Worm (Caenorhabditis elegans) whole organism, L3 larva: ENCODE measurements around the gene K01A6.8.
A peak's percentile ranks its signal among the peaks of the same experiment; 100 is the strongest.

Experiments
- R02D3.7 ChIP-seq: fragments of 150-350 bp; optimal IDR thresholded peaks from 2 replicates; lab custom pipeline; 2014; ENCODE audit warnings: missing biosample characterization, missing genetic modification characterization
- ZK546.5 ChIP-seq: sonication (generic microtip); optimal IDR thresholded peaks from 2 replicates; lab custom pipeline; 2017; ENCODE audit warnings: missing biosample characterization, missing genetic modification characterization
- aly-2 ChIP-seq: fragments of 150-350 bp; optimal IDR thresholded peaks from 2 replicates; lab custom pipeline; 2014; ENCODE audit warnings: missing biosample characterization, missing genetic modification characterization
- ama-1 ChIP-seq: fragments of 150-350 bp; optimal IDR thresholded peaks from 2 replicates; lab custom pipeline; 2018
- ceh-16 ChIP-seq: sonication (generic microtip); optimal IDR thresholded peaks from 2 replicates; lab custom pipeline; 2017; ENCODE audit warnings: missing biosample characterization, missing genetic modification characterization
- ceh-28 ChIP-seq: fragments of 150-350 bp; optimal IDR thresholded peaks from 2 replicates; lab custom pipeline; 2014; ENCODE audit warnings: missing biosample characterization, missing genetic modification reagents, missing genetic modification characterization
- daf-12 ChIP-seq: fragments of 150-350 bp; optimal IDR thresholded peaks from 2 replicates; lab custom pipeline; 2014; ENCODE audit warnings: missing biosample characterization, missing genetic modification reagents, missing genetic modification characterization
- egl-27 ChIP-seq: sonication (generic microtip); optimal IDR thresholded peaks from 4 replicates; lab custom pipeline; 2017; ENCODE audit warnings: missing biosample characterization, missing genetic modification reagents, missing genetic modification characterization
- egl-5 ChIP-seq: fragments of 150-350 bp; optimal IDR thresholded peaks from 2 replicates; lab custom pipeline; 2017; ENCODE audit warnings: missing biosample characterization, missing genetic modification reagents, missing genetic modification characterization, inconsistent platforms
- elt-1 ChIP-seq: fragments of 150-350 bp; optimal IDR thresholded peaks from 2 replicates; lab custom pipeline; 2014; ENCODE audit warnings: missing biosample characterization, missing genetic modification characterization
- elt-2 ChIP-seq: sonication (generic microtip); optimal IDR thresholded peaks from 2 replicates; lab custom pipeline; 2016; ENCODE audit warnings: missing genetic modification reagents, mild to moderate bottlenecking, missing genetic modification characterization, missing compliant biosample characterization
- elt-3 ChIP-seq, 3 experiments: fragments of 150-350 bp in 1 of 3; sonication (generic microtip) in 2 of 3; optimal IDR thresholded peaks; 2 replicates in 2 of 3; 4 replicates in 1 of 3; lab custom pipeline; 2014 to 2017; ENCODE audit warnings: missing biosample characterization in 3 of 3, missing genetic modification characterization in 3 of 3
- eor-1 ChIP-seq, 2 experiments: fragments of 150-350 bp; optimal IDR thresholded peaks; 2 replicates each; lab custom pipeline; 2014 to 2018; ENCODE audit warnings: missing biosample characterization in 2 of 2, missing genetic modification characterization in 2 of 2
- fkh-10 ChIP-seq: sonication (generic microtip); optimal IDR thresholded peaks from 2 replicates; lab custom pipeline; 2017; ENCODE audit warnings: missing biosample characterization, missing genetic modification reagents, missing genetic modification characterization
- hmg-11 ChIP-seq: sonication (generic microtip); optimal IDR thresholded peaks from 2 replicates; lab custom pipeline; 2016; ENCODE audit warnings: missing genetic modification characterization, missing compliant biosample characterization
- jun-1 ChIP-seq: fragments of 150-350 bp; optimal IDR thresholded peaks from 2 replicates; lab custom pipeline; 2014; ENCODE audit warnings: missing biosample characterization, missing genetic modification reagents, missing genetic modification characterization
- lin-15B ChIP-seq: fragments of 150-350 bp; optimal IDR thresholded peaks from 2 replicates; lab custom pipeline; 2014; ENCODE audit warnings: missing biosample characterization, missing genetic modification characterization
- lsy-12 ChIP-seq: sonication (generic microtip); optimal IDR thresholded peaks from 2 replicates; lab custom pipeline; 2016; ENCODE audit warnings: mild to moderate bottlenecking, missing genetic modification characterization, missing compliant biosample characterization
- mdl-1 ChIP-seq: fragments of 150-350 bp; optimal IDR thresholded peaks from 2 replicates; lab custom pipeline; 2014; ENCODE audit warnings: missing biosample characterization, missing genetic modification characterization
- nfya-1 ChIP-seq: sonication (generic microtip); optimal IDR thresholded peaks from 2 replicates; lab custom pipeline; 2017; ENCODE audit warnings: missing genetic modification characterization, mild to moderate bottlenecking, missing compliant biosample characterization, antibody characterized with exemption, moderate library complexity; ENCODE audit not compliant: insufficient read depth
- nhr-25 ChIP-seq: sonication (generic microtip); optimal IDR thresholded peaks from 2 replicates; lab custom pipeline; 2017; ENCODE audit warnings: missing biosample characterization, missing genetic modification characterization
- nhr-28 ChIP-seq: fragments of 150-350 bp; optimal IDR thresholded peaks from 2 replicates; lab custom pipeline; 2014; ENCODE audit warnings: missing biosample characterization, missing genetic modification characterization
- nhr-43 ChIP-seq: sonication (generic microtip); optimal IDR thresholded peaks from 2 replicates; lab custom pipeline; 2016; ENCODE audit warnings: mild to moderate bottlenecking, missing genetic modification characterization, missing compliant biosample characterization; ENCODE audit not compliant: poor library complexity, severe bottlenecking
- nhr-67 ChIP-seq: fragments of 150-350 bp; optimal IDR thresholded peaks from 2 replicates; lab custom pipeline; 2014; ENCODE audit warnings: missing biosample characterization, missing genetic modification characterization
- nhr-76 ChIP-seq: fragments of 150-350 bp; sonication (generic microtip); optimal IDR thresholded peaks from 5 replicates; lab custom pipeline; 2014; ENCODE audit warnings: missing biosample characterization, missing genetic modification characterization
- pqm-1 ChIP-seq: fragments of 150-350 bp; optimal IDR thresholded peaks from 2 replicates; lab custom pipeline; 2017; ENCODE audit warnings: missing biosample characterization, missing genetic modification characterization, inconsistent platforms
- skn-1 ChIP-seq: fragments of 150-350 bp; optimal IDR thresholded peaks from 2 replicates; lab custom pipeline; 2014; ENCODE audit warnings: missing biosample characterization, missing genetic modification characterization
- unc-39 ChIP-seq: sonication (generic microtip); optimal IDR thresholded peaks from 4 replicates; lab custom pipeline; 2017; ENCODE audit warnings: missing biosample characterization, missing genetic modification characterization
- zag-1 ChIP-seq: fragments of 150-350 bp; optimal IDR thresholded peaks from 2 replicates; lab custom pipeline; 2014; ENCODE audit warnings: missing biosample characterization, missing genetic modification characterization
- ztf-11 ChIP-seq: fragments of 150-350 bp; optimal IDR thresholded peaks from 2 replicates; lab custom pipeline; 2014; ENCODE audit warnings: missing biosample characterization, missing genetic modification characterization

Gene K01A6.8

DNA sequence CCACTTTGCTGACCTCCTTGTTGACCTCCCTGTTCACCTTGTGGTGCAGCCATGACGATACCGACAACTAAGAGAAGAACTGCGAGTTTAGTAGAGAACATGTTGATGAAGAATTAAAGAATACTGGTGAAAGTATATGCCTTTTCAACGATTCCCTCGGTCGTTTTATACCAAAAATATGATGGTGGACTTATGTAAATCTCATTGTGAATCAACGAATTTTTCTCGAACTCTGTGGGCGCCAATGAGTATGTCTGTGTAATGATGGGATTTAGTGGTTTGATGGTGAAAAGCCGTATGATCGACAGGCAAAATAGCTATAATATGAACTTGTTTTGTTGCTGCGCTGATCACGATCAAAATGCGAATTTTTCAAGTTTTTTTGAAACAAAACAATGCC, at the start of gene K01A6.8:
Gene K01A6.8, minus strand, starts transcription at position 101 of the 400 bp plus-strand sequence.
- TF ChIP-seq nhr-43 (no peak), elt-3 (tag; optimal IDR thresholded peaks at IDR 0.05; lab: Kevin White, UChicago) (no peak), elt-1 (tag; lab: Kevin White, UChicago) (no peak)
- TF ChIP-seq, all 47 proteins: peak for 0

DNA sequence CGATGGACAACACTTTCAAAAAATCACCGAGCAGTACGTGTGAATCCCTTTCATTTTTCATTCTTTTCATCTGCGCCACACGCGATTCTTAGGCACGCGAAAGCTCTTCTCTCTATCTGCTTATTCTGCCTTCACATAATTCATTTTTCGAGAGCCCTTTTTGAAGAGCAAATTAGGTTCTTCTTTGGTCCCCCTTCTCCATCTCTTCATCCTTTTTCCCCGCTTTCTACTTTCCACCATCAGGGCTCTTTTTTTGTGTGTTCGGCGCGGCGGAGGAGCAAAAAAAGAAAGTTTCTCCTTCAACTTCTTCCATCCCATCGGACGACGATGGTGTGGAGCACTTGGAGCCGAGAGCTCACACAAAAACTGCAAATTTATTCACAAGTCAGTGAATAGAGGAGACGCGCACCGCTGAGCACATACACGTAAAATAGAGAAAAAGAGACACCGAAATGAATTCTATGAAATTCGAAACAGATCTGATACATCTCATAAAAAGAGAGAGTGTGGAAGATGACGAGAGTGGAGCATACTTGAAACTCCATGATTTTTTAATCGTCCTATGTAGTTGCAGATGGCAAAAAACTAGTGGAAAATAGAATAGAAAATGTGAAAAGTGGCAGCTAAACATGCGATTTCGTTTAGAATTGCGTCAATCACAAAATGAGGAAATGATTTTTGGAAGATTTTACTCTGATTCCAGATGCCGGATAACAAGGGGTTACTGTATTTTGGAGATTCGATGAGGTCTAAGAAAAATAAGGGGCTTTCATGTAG, 48.1 kb upstream of the K01A6.8 start:
- TF ChIP-seq skn-1 (tag; lab: Kevin White, UChicago) (no peak), fkh-10 (peak; percentile 63), mdl-1 (no peak), elt-1 (tag; lab: Kevin White, UChicago) (no peak), egl-27 (tag; lab: Kevin White, UChicago) (no peak), eor-1 (tag; optimal IDR thresholded peaks at IDR 0.05; lab: Kevin White, UChicago) (no peak), elt-3 (tag; optimal IDR thresholded peaks at IDR 0.05; lab: Kevin White, UChicago) (no peak), nfya-1 (peak; percentile 2), nhr-43 (no peak), zag-1 (tag; lab: Kevin White, UChicago) (no peak), nhr-76 (tag; lab: Kevin White, UChicago) (no peak), hmg-11 (no peak), ceh-16 (tag; lab: Kevin White, UChicago) (no peak), pqm-1 (tag; lab: Kevin White, UChicago) (no peak), nhr-25 (tag; lab: Kevin White, UChicago) (no peak)

DNA sequence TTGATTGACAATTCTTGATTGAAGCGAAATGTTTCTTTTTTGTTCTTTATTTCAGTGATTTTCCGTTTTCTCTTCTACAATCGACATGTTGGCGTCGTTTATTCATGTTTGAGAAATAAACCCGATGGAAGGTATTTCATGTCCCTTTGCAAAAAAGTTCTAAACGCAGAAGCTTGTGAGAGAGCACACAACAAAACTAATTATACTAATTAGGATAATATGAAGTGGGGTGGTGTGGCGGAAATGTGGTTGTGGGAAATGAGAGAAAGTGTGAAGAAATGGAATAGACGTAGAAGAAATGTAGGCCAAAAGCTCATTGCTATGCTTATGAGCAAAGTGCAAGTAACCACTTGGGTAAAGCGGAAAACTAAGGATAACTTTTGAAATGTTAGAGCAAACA, 45.7 kb upstream of the K01A6.8 start:
- no peak for TF ChIP-seq lsy-12 (tag; lab: Kevin White, UChicago)
- TF ChIP-seq mdl-1, result no peak
- no peak for TF ChIP-seq ztf-11 (tag; lab: Kevin White, UChicago)
- TF ChIP-seq zag-1 (tag; lab: Kevin White, UChicago), result no peak
- no peak for TF ChIP-seq pqm-1 (tag; lab: Kevin White, UChicago)
- TF ChIP-seq, all 47 proteins: peak for 0

DNA sequence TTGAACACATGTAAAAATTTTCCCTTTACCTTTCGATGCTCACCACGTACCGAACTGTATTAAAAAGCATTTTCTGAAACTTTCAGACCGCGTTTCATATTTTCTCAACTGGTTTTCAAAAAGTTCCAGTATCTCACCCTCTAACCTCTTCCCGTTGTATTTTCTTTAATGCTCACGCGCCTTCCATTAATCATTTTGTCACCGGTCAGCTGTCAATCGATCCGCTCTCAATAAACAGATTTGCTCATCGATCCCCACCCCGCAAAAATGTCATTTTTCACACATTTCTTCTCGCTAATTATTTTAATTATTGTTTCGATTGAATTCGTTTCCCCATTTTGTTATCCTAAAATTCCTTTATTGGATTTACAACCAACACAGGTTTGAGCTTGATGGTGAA, 41.9 kb upstream of the K01A6.8 start, which contains the start of gene lpr-2:
Gene lpr-2, plus strand, starts transcription at position 189 of the 400 bp plus-strand sequence.
- TF ChIP-seq ama-1 (lab: Kevin White, UChicago), result no peak
- TF ChIP-seq elt-2 (tag; lab: Kevin White, UChicago), result no peak
- TF ChIP-seq zag-1 (tag; lab: Kevin White, UChicago), result no peak
- TF ChIP-seq jun-1 (tag; lab: Kevin White, UChicago), result no peak
- TF ChIP-seq nhr-67 (tag; lab: Kevin White, UChicago), result no peak
- no peak for TF ChIP-seq ceh-16 (tag; lab: Kevin White, UChicago)
- no peak for TF ChIP-seq R02D3.7 (tag; lab: Kevin White, UChicago)
- TF ChIP-seq aly-2 (tag; lab: Kevin White, UChicago), result no peak
- no peak for TF ChIP-seq unc-39 (tag; lab: Kevin White, UChicago)
- TF ChIP-seq, all 47 proteins: peak for 0

DNA sequence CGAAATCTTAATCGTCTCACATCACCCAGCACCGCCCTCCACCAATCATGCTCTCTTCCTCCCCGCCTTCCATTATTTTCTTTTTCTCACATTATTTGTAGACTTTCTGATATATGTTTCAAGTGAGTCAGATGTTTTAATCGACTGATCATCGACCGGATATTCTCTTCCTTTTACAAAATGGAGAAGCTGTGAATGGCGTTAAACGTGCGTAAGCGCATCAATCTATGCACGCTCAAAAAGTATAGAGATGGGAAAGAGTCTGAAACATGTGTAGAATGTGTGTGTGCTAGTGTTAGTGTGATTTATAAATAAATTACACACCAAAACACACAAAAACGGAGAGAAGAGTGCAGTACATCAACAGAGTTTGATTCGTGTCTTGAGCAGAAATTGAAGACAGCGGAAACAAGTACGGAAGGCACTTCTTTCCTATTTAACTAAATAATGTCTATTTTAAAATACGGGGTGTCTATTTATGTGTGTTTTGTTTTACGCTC, 39.8 kb upstream of the K01A6.8 start:
- TF ChIP-seq egl-5 (tag; lab: Kevin White, UChicago) (no peak), elt-3 (tag; optimal IDR thresholded peaks at IDR 0.05; lab: Kevin White, UChicago) (no peak), nhr-28 (tag; lab: Kevin White, UChicago) (no peak), ZK546.5 (tag; lab: Kevin White, UChicago) (no peak), zag-1 (tag; lab: Kevin White, UChicago) (no peak), ceh-28 (tag; lab: Kevin White, UChicago) (no peak), nfya-1 (no peak), skn-1 (tag; lab: Kevin White, UChicago) (no peak), daf-12 (tag; lab: Kevin White, UChicago) (no peak), fkh-10 (no peak), aly-2 (tag; lab: Kevin White, UChicago) (no peak), lin-15B (tag; lab: Kevin White, UChicago) (no peak), nhr-67 (tag; lab: Kevin White, UChicago) (no peak), jun-1 (tag; lab: Kevin White, UChicago) (no peak)
